Worm (Caenorhabditis elegans) whole organism, mixed stage, embryonic: ENCODE results near the gene npp-19.

ENCODE experiments used
- bed-3 ChIP-seq: fragments of 200-800 bp; sonication (Bioruptor generic); optimal IDR thresholded peaks from 3 replicates; lab custom pipeline; 2018; ENCODE audit warnings: mild to moderate bottlenecking, missing genetic modification characterization, moderate library complexity, missing compliant biosample characterization
- ceh-83 ChIP-seq: fragments of 200-800 bp; sonication (Bioruptor generic); optimal IDR thresholded peaks from 2 replicates; lab custom pipeline; 2018; ENCODE audit warnings: mild to moderate bottlenecking, missing genetic modification characterization, missing compliant biosample characterization
- flh-1 ChIP-seq: fragments of 200-800 bp; sonication (Bioruptor generic); optimal IDR thresholded peaks from 2 replicates; lab custom pipeline; 2018; ENCODE audit warnings: mild to moderate bottlenecking, missing genetic modification characterization, moderate library complexity, missing compliant biosample characterization
- mls-2 ChIP-seq: sonication (generic microtip); optimal IDR thresholded peaks from 2 replicates; lab custom pipeline; 2016; ENCODE audit warnings: mild to moderate bottlenecking, missing genetic modification characterization, moderate library complexity, missing compliant biosample characterization
- nhr-76 ChIP-seq: sonication (generic microtip); optimal IDR thresholded peaks from 2 replicates; lab custom pipeline; 2017; ENCODE audit warnings: missing biosample characterization, missing genetic modification characterization
- pha-4 ChIP-seq: fragments of 150-350 bp; optimal IDR thresholded peaks from 2 replicates; lab custom pipeline; 2018; ENCODE audit warnings: missing biosample characterization, missing genetic modification reagents, missing genetic modification characterization
- sem-2 ChIP-seq: fragments of 200-800 bp; sonication (Bioruptor generic); optimal IDR thresholded peaks from 2 replicates; lab custom pipeline; 2018; ENCODE audit warnings: mild to moderate bottlenecking, missing genetic modification characterization, missing compliant biosample characterization
- unc-62 ChIP-seq: fragments of 150-350 bp; optimal IDR thresholded peaks from 2 replicates; lab custom pipeline; 2014; ENCODE audit warnings: missing biosample characterization, missing genetic modification reagents, missing genetic modification characterization
- ztf-11 ChIP-seq: fragments of 150-350 bp; optimal IDR thresholded peaks from 2 replicates; lab custom pipeline; 2014; ENCODE audit warnings: missing biosample characterization, missing genetic modification characterization

- TF ChIP-seq ztf-11 (no peak), ceh-83 (GFP tag; lab: Kevin White, UChicago) (no peak), nhr-76 (tag; lab: Kevin White, UChicago) (no peak), unc-62 (GFP tag; lab: Kevin White, UChicago) (no peak), sem-2 (GFP tag; lab: Kevin White, UChicago) (no peak), flh-1 (no peak), pha-4 (tag; lab: Kevin White, UChicago) (no peak), mls-2 (no peak), bed-3 (GFP tag; lab: Kevin White, UChicago) (no peak)
Observed at ce11 chrII:10804442-10804841, 6.2 kb upstream of the npp-19 start.
